Fruit fly (Drosophila melanogaster): Measurements from ENCODE around the gene Tmf.
A peak's percentile ranks its signal among the peaks of the same experiment; 100 is the strongest.

The Tmf gene

dm6 chrX:6867175-6868023 lies 23.3 kb downstream of the Tmf start, which contains the start of gene CG14434 (continued):
- no peak for TF ChIP-seq Opbp (GFP tag; IDR thresholded peaks at IDR 0.05; ENCODE audit: partially characterized antibody)
- TF ChIP-seq trem (tag; optimal IDR thresholded peaks at IDR 0.05) = peak; percentile 45
- peak; percentile 38; the same call in 1 of the 2 replicates for TF ChIP-seq NFAT (GFP tag; IDR thresholded peaks at IDR 0.05)
- TF ChIP-seq usp (GFP tag; optimal IDR thresholded peaks at IDR 0.05) = no peak
- TF ChIP-seq CG6813 (GFP tag; optimal IDR thresholded peaks at IDR 0.05) = peak; percentile 78
- TF ChIP-seq CG4707 (GFP tag; optimal IDR thresholded peaks at IDR 0.05) = no peak
- peak; percentile 40; the same call in 1 of the 2 replicates for TF ChIP-seq CG43689 (GFP tag; IDR thresholded peaks at IDR 0.05)
- no peak for TF ChIP-seq ash1 (GFP tag; optimal IDR thresholded peaks at IDR 0.05)
- peak in 1 of 2 experiments; percentile 73 for TF ChIP-seq Eip74EF (GFP tag; optimal IDR thresholded peaks at IDR 0.05)
- TF ChIP-seq CG4617 (GFP tag; optimal IDR thresholded peaks at IDR 0.05; ENCODE audit: borderline replicate concordance) = peak; percentile 7
- peak; percentile 77 for TF ChIP-seq CG2875 (GFP tag; optimal IDR thresholded peaks at IDR 0.05)
- TF ChIP-seq dmrt11E (tag; optimal IDR thresholded peaks at IDR 0.05) = peak; percentile 87
- peak; percentile 33 for TF ChIP-seq Atf3 (GFP tag; optimal IDR thresholded peaks at IDR 0.05)
- peak; percentile 24 for TF ChIP-seq Dad (GFP tag; optimal IDR thresholded peaks at IDR 0.05)
- no peak for TF ChIP-seq CrebB (tag; optimal IDR thresholded peaks at IDR 0.05)
- TF ChIP-seq CG3407 (GFP tag; optimal IDR thresholded peaks at IDR 0.05) = peak; percentile 71
- TF ChIP-seq CG6683 (GFP tag; optimal IDR thresholded peaks at IDR 0.05) = peak; percentile 42
- TF ChIP-seq Dek (tag; optimal IDR thresholded peaks at IDR 0.05) = peak; percentile 40
- TF ChIP-seq Meics (GFP tag; optimal IDR thresholded peaks at IDR 0.05) = peak; percentile 88
- peak; percentile 63 for TF ChIP-seq CG15696 (tag; optimal IDR thresholded peaks at IDR 0.05)
- TF ChIP-seq CG9609 (GFP tag; optimal IDR thresholded peaks at IDR 0.05) = peak; percentile 23
- 0 out of 2 replicates have a peak, but pooled peaks have one; percentile 6 for TF ChIP-seq CG14014 (GFP tag; IDR thresholded peaks at IDR 0.05)
- peak; percentile 65 for TF ChIP-seq Vsx1 (GFP tag; optimal IDR thresholded peaks at IDR 0.05)
- no peak for TF ChIP-seq pita (GFP tag; optimal IDR thresholded peaks at IDR 0.05)
- no peak for TF ChIP-seq Taf1 (GFP tag; IDR thresholded peaks at IDR 0.05)
- no peak for TF ChIP-seq zen2 (GFP tag; IDR thresholded peaks at IDR 0.05; ENCODE audit: partially characterized antibody)
- TF ChIP-seq Dp (GFP tag; optimal IDR thresholded peaks at IDR 0.05) = no peak
- no peak for TF ChIP-seq Ets97D (GFP tag; optimal IDR thresholded peaks at IDR 0.05)
- TF ChIP-seq CG15073 (GFP tag; optimal IDR thresholded peaks at IDR 0.05) = peak; percentile 43
- no peak for TF ChIP-seq CG7745 (tag; optimal IDR thresholded peaks at IDR 0.05)
- TF ChIP-seq schlank (tag; optimal IDR thresholded peaks at IDR 0.05) = no peak
- TF ChIP-seq en (GFP tag; optimal IDR thresholded peaks at IDR 0.05) = no peak
- peak; percentile 92 for TF ChIP-seq CoRest (tag; optimal IDR thresholded peaks at IDR 0.05)
- 0 out of 2 replicates have a peak, but pooled peaks have one; percentile 9 for TF ChIP-seq CG5953 (GFP tag; IDR thresholded peaks at IDR 0.05)
- peak; percentile 79 for TF ChIP-seq CG18476 (GFP tag; optimal IDR thresholded peaks at IDR 0.05)
- TF ChIP-seq sug (tag; optimal IDR thresholded peaks at IDR 0.05) = peak; percentile 59
- peak; percentile 31 for TF ChIP-seq CG17568 (GFP tag; optimal IDR thresholded peaks at IDR 0.05)
- TF ChIP-seq ac (GFP tag; optimal IDR thresholded peaks at IDR 0.05) = no peak
- peak; percentile 55 for TF ChIP-seq NC2β (GFP tag; optimal IDR thresholded peaks at IDR 0.05)
- TF ChIP-seq ssp (GFP tag; IDR thresholded peaks at IDR 0.05) = peak; percentile 34; the same call in 1 of the 2 replicates
- peak; percentile 83 for TF ChIP-seq CG17385 (GFP tag; optimal IDR thresholded peaks at IDR 0.05)
- TF ChIP-seq ken (GFP tag; IDR thresholded peaks at IDR 0.05) = peak; percentile 49; the same call in 1 of the 3 replicates
- TF ChIP-seq hb (GFP tag; IDR thresholded peaks at IDR 0.05; ENCODE audit: partially characterized antibody) = no peak
- TF ChIP-seq gro (GFP tag; optimal IDR thresholded peaks at IDR 0.05) = peak; percentile 14
- no peak for TF ChIP-seq CG3163 (GFP tag; optimal IDR thresholded peaks at IDR 0.05)
- TF ChIP-seq CG1024 (GFP tag; IDR thresholded peaks at IDR 0.05) = no peak
- peak; percentile 59 for TF ChIP-seq CG5245 (GFP tag; optimal IDR thresholded peaks at IDR 0.05)
- peak; percentile 81 for TF ChIP-seq Adf1 (GFP tag; IDR thresholded peaks at IDR 0.05)

All from whole organism, embryonic.